Fruit fly (Drosophila melanogaster): ENCODE measurements around the gene Cubn.

dm6 chrX:9595312-9595931, 24.3 kb upstream of the Cubn start:
- TF ChIP-seq Hr39 (GFP tag; optimal IDR thresholded peaks at IDR 0.05): no peak
- TF ChIP-seq net (GFP tag; optimal IDR thresholded peaks at IDR 0.05): no peak
- TF ChIP-seq CG16779 (tag; optimal IDR thresholded peaks at IDR 0.05): no peak
- TF ChIP-seq CG7368 (GFP tag; optimal IDR thresholded peaks at IDR 0.05): no peak
- no peak for TF ChIP-seq Hr38 (GFP tag; optimal IDR thresholded peaks at IDR 0.05)
- no peak for TF ChIP-seq Lpt (GFP tag; optimal IDR thresholded peaks at IDR 0.05)
- no peak for TF ChIP-seq ss (GFP tag; optimal IDR thresholded peaks at IDR 0.05)
- TF ChIP-seq cyc (GFP tag; optimal IDR thresholded peaks at IDR 0.05): no peak
